Fruit fly (Drosophila melanogaster) whole organism, embryonic: ENCODE results near the gene CG18262.

ENCODE experiments used
- ATbp ChIP-seq: fragments of 200-800 bp; sonication (Bioruptor generic); optimal IDR thresholded peaks from 2 replicates; lab custom pipeline; 2017; ENCODE audit warnings: missing biosample characterization, mild to moderate bottlenecking, missing genetic modification characterization, missing genetic modification reagents
- CG10274 ChIP-seq: fragments of 200-800 bp; sonication (Bioruptor generic); optimal IDR thresholded peaks from 3 replicates; lab custom pipeline; 2017; ENCODE audit warnings: missing biosample characterization, mild to moderate bottlenecking, missing genetic modification characterization
- CG10321 ChIP-seq: fragments of 200-800 bp; sonication (Bioruptor generic); IDR thresholded peaks from 2 replicates; pipeline ENCODE4 v1.3.6; 2022; ENCODE audit warnings: missing biosample characterization, missing genetic modification characterization
- CG10366 ChIP-seq: fragments of 200-800 bp; sonication (Bioruptor generic); IDR thresholded peaks from 2 replicates; pipeline ENCODE4 v1.3.6; 2022; ENCODE audit warnings: missing biosample characterization, missing genetic modification characterization
- CG11456 ChIP-seq: fragments of 200-800 bp; sonication (Bioruptor generic); IDR thresholded peaks from 3 replicates; pipeline ENCODE4 v1.3.6; 2022; ENCODE audit warnings: missing biosample characterization, missing genetic modification characterization
- CG12744 ChIP-seq: fragments of 200-800 bp; sonication (Bioruptor generic); optimal IDR thresholded peaks from 2 replicates; lab custom pipeline; 2016; ENCODE audit warnings: missing biosample characterization, missing genetic modification characterization
- CG12942 ChIP-seq: fragments of 200-800 bp; sonication (Bioruptor generic); optimal IDR thresholded peaks from 3 replicates; lab custom pipeline; 2016; ENCODE audit warnings: missing biosample characterization, missing genetic modification characterization
- CG13424 ChIP-seq: fragments of 200-800 bp; sonication (Bioruptor generic); optimal IDR thresholded peaks from 2 replicates; lab custom pipeline; 2019; ENCODE audit warnings: missing biosample characterization, mild to moderate bottlenecking, missing genetic modification characterization, moderate library complexity
- CG14860 ChIP-seq: fragments of 200-800 bp; sonication (Bioruptor generic); IDR thresholded peaks from 3 replicates; pipeline ENCODE4 v1.3.6; 2022; ENCODE audit warnings: missing biosample characterization, missing genetic modification characterization; ENCODE audit not compliant: partially characterized antibody
- CG1529 ChIP-seq: fragments of 200-800 bp; sonication (Bioruptor generic); optimal IDR thresholded peaks from 3 replicates; lab custom pipeline; 2018; ENCODE audit warnings: missing biosample characterization, missing genetic modification characterization
- CG1602 ChIP-seq: fragments of 200-800 bp; sonication (Bioruptor generic); optimal IDR thresholded peaks from 3 replicates; lab custom pipeline; 2016; ENCODE audit warnings: missing biosample characterization, missing genetic modification characterization
- CG1603 ChIP-seq: fragments of 200-800 bp; sonication (Bioruptor generic); optimal IDR thresholded peaks from 2 replicates; lab custom pipeline; 2019; ENCODE audit warnings: missing biosample characterization, mild to moderate bottlenecking, missing genetic modification characterization, moderate library complexity
- CG16779 ChIP-seq: fragments of 200-800 bp; sonication (Bioruptor generic); IDR thresholded peaks from 2 replicates; pipeline ENCODE4 v1.3.6; 2022; ENCODE audit warnings: missing biosample characterization, missing genetic modification characterization
- CG17361 ChIP-seq: fragments of 200-800 bp; sonication (Bioruptor generic); IDR thresholded peaks from 3 replicates; pipeline ENCODE4 v1.3.6; 2022; ENCODE audit warnings: missing biosample characterization, missing genetic modification characterization
- CG1792 ChIP-seq: fragments of 200-800 bp; sonication (Bioruptor generic); optimal IDR thresholded peaks from 2 replicates; lab custom pipeline; 2016; ENCODE audit warnings: missing biosample characterization, missing genetic modification characterization
- CG30020 ChIP-seq: fragments of 200-800 bp; optimal IDR thresholded peaks from 2 replicates; lab custom pipeline; 2019; ENCODE audit warnings: missing biosample characterization, mild to moderate bottlenecking, missing genetic modification characterization, moderate library complexity
- CG3407 ChIP-seq: fragments of 200-800 bp; sonication (Bioruptor generic); optimal IDR thresholded peaks from 2 replicates; lab custom pipeline; 2018; ENCODE audit warnings: missing biosample characterization, mild to moderate bottlenecking, missing genetic modification characterization
- CG43689 ChIP-seq: fragments of 200-800 bp; sonication (Bioruptor generic); IDR thresholded peaks from 2 replicates; pipeline ENCODE4 v1.3.6; 2022; ENCODE audit warnings: missing biosample characterization, missing genetic modification characterization
- CG4854 ChIP-seq: fragments of 200-800 bp; sonication (Bioruptor generic); optimal IDR thresholded peaks from 2 replicates; lab custom pipeline; 2016; ENCODE audit warnings: missing biosample characterization, missing genetic modification characterization, inconsistent platforms
- CG6175 ChIP-seq: fragments of 200-800 bp; sonication (Bioruptor generic); IDR thresholded peaks from 3 replicates; pipeline ENCODE4 v1.3.6; 2022; ENCODE audit warnings: missing biosample characterization, missing genetic modification characterization
- CG8765 ChIP-seq: fragments of 200-800 bp; sonication (Bioruptor generic); IDR thresholded peaks from 2 replicates; pipeline ENCODE4 v1.3.6; 2022; ENCODE audit warnings: missing biosample characterization, missing genetic modification characterization
- CG9876 ChIP-seq: fragments of 200-800 bp; sonication (Bioruptor generic); optimal IDR thresholded peaks from 2 replicates; lab custom pipeline; 2016; ENCODE audit warnings: missing biosample characterization, missing genetic modification characterization
- D19A ChIP-seq: fragments of 200-800 bp; optimal IDR thresholded peaks from 3 replicates; lab custom pipeline; 2019; ENCODE audit warnings: missing biosample characterization, mild to moderate bottlenecking, missing genetic modification characterization, moderate library complexity
- Dip3 ChIP-seq: fragments of 200-800 bp; sonication (Bioruptor generic); optimal IDR thresholded peaks from 3 replicates; lab custom pipeline; 2016; ENCODE audit warnings: missing biosample characterization, missing genetic modification characterization
- Fer3 ChIP-seq: fragments of 200-800 bp; sonication (Bioruptor generic); optimal IDR thresholded peaks from 2 replicates; lab custom pipeline; 2018; ENCODE audit warnings: missing biosample characterization, mild to moderate bottlenecking, missing genetic modification characterization, moderate library complexity
- H15 ChIP-seq: fragments of 200-800 bp; sonication (Bioruptor generic); IDR thresholded peaks from 3 replicates; pipeline ENCODE4 v1.3.6; 2022; ENCODE audit warnings: missing biosample characterization, missing genetic modification characterization
- HHEX ChIP-seq: fragments of 200-800 bp; sonication (Bioruptor generic); optimal IDR thresholded peaks from 3 replicates; lab custom pipeline; 2017; ENCODE audit warnings: missing biosample characterization, mild to moderate bottlenecking, missing genetic modification characterization, missing genetic modification reagents
- HLH54F ChIP-seq: fragments of 200-800 bp; sonication (Bioruptor generic); optimal IDR thresholded peaks from 3 replicates; lab custom pipeline; 2016; ENCODE audit warnings: missing biosample characterization, missing genetic modification characterization
- HmgZ ChIP-seq: fragments of 200-800 bp; sonication (Bioruptor generic); optimal IDR thresholded peaks from 2 replicates; lab custom pipeline; 2018; ENCODE audit warnings: missing biosample characterization, mild to moderate bottlenecking, missing genetic modification characterization
- Mad ChIP-seq: fragments of 200-800 bp; sonication (Bioruptor generic); optimal IDR thresholded peaks from 2 replicates; lab custom pipeline; 2016; ENCODE audit warnings: missing biosample characterization, missing genetic modification characterization
- Neu2 ChIP-seq: fragments of 200-800 bp; sonication (Bioruptor generic); optimal IDR thresholded peaks from 3 replicates; lab custom pipeline; 2016; ENCODE audit warnings: missing biosample characterization, missing genetic modification characterization, borderline replicate concordance
- Nf-YB ChIP-seq: fragments of 200-800 bp; sonication (Bioruptor generic); optimal IDR thresholded peaks from 3 replicates; lab custom pipeline; 2019; ENCODE audit warnings: missing biosample characterization, mild to moderate bottlenecking, missing genetic modification characterization, moderate library complexity
- Oaz ChIP-seq: fragments of 200-800 bp; sonication (Bioruptor generic); IDR thresholded peaks from 2 replicates; pipeline ENCODE4 v1.3.6; 2022; ENCODE audit warnings: missing biosample characterization, missing genetic modification characterization
- Sry-δ ChIP-seq: fragments of 200-800 bp; sonication (Bioruptor generic); optimal IDR thresholded peaks from 2 replicates; lab custom pipeline; 2016; ENCODE audit warnings: missing biosample characterization, missing genetic modification characterization
- Xbp1 ChIP-seq: fragments of 200-800 bp; sonication (Bioruptor generic); optimal IDR thresholded peaks from 3 replicates; lab custom pipeline; 2016; ENCODE audit warnings: missing biosample characterization, mild to moderate bottlenecking, missing genetic modification characterization
- aop ChIP-seq: fragments of 200-800 bp; sonication (Bioruptor generic); IDR thresholded peaks from 2 replicates; pipeline ENCODE4 v1.3.6; 2022; ENCODE audit warnings: missing biosample characterization, missing genetic modification characterization
- eve ChIP-seq, 2 experiments: fragments of >200 bp; optimal IDR thresholded peaks; 2 replicates each; lab custom pipeline; 2017; ENCODE audit warnings: missing biosample characterization in 2 of 2, missing genetic modification characterization in 2 of 2
- jing ChIP-seq: fragments of 200-800 bp; sonication (Bioruptor generic); optimal IDR thresholded peaks from 2 replicates; lab custom pipeline; 2018; ENCODE audit warnings: missing biosample characterization, mild to moderate bottlenecking, missing genetic modification characterization
- kay ChIP-seq: fragments of 200-800 bp; sonication (Bioruptor generic); optimal IDR thresholded peaks from 2 replicates; lab custom pipeline; 2016; ENCODE audit warnings: missing biosample characterization, missing genetic modification characterization
- klu ChIP-seq: fragments of 200-800 bp; sonication (Bioruptor generic); IDR thresholded peaks from 2 replicates; pipeline ENCODE4 v1.3.6; 2022; ENCODE audit warnings: missing biosample characterization, missing genetic modification characterization
- org-1 ChIP-seq: fragments of 200-800 bp; sonication (Bioruptor generic); optimal IDR thresholded peaks from 2 replicates; lab custom pipeline; 2017; ENCODE audit warnings: missing biosample characterization, missing genetic modification characterization
- pan ChIP-seq, 4 experiments: fragments of >200 bp in 3 of 4; fragments of 200-800 bp in 1 of 4; sonication (Bioruptor generic) in 1 of 4; optimal IDR thresholded peaks in 3 of 4; IDR thresholded peaks in 1 of 4; 2 replicates each; pipeline versions ENCODE4 v1.3.6 to Lab custom; 2017 to 2022; ENCODE audit warnings: missing biosample characterization in 2 of 4, missing genetic modification characterization in 2 of 4, mixed read lengths in 1 of 4
- pzg ChIP-seq: fragments of 200-800 bp; sonication (Bioruptor generic); optimal IDR thresholded peaks from 3 replicates; lab custom pipeline; 2018; ENCODE audit warnings: missing biosample characterization, mild to moderate bottlenecking, missing genetic modification characterization, moderate library complexity
- scrt ChIP-seq: fragments of 200-800 bp; sonication (Bioruptor generic); optimal IDR thresholded peaks from 2 replicates; lab custom pipeline; 2018; ENCODE audit warnings: missing biosample characterization, mild to moderate bottlenecking, missing genetic modification characterization, moderate library complexity
- sna ChIP-seq: fragments of 200-800 bp; sonication (Bioruptor generic); IDR thresholded peaks from 2 replicates; pipeline ENCODE4 v1.3.6; 2022; ENCODE audit warnings: missing biosample characterization, missing genetic modification characterization; ENCODE audit not compliant: partially characterized antibody
- stwl ChIP-seq: fragments of 200-800 bp; sonication (Bioruptor generic); optimal IDR thresholded peaks from 3 replicates; lab custom pipeline; 2018; ENCODE audit warnings: missing biosample characterization, mild to moderate bottlenecking, missing genetic modification characterization, moderate library complexity
- ttk ChIP-seq: fragments of 200-800 bp; sonication (Bioruptor generic); IDR thresholded peaks from 2 replicates; pipeline ENCODE4 v2.1.2; 2022; ENCODE audit warnings: missing biosample characterization, missing genetic modification characterization
- twi ChIP-seq: fragments of 200-800 bp; optimal IDR thresholded peaks from 2 replicates; lab custom pipeline; 2019; ENCODE audit warnings: missing biosample characterization, mild to moderate bottlenecking, missing genetic modification characterization, moderate library complexity
- zen2 ChIP-seq: fragments of 200-800 bp; sonication (Bioruptor generic); IDR thresholded peaks from 3 replicates; pipeline ENCODE4 v1.3.6; 2022; ENCODE audit warnings: missing biosample characterization, missing genetic modification characterization; ENCODE audit not compliant: partially characterized antibody

CG18262 gene

DNA sequence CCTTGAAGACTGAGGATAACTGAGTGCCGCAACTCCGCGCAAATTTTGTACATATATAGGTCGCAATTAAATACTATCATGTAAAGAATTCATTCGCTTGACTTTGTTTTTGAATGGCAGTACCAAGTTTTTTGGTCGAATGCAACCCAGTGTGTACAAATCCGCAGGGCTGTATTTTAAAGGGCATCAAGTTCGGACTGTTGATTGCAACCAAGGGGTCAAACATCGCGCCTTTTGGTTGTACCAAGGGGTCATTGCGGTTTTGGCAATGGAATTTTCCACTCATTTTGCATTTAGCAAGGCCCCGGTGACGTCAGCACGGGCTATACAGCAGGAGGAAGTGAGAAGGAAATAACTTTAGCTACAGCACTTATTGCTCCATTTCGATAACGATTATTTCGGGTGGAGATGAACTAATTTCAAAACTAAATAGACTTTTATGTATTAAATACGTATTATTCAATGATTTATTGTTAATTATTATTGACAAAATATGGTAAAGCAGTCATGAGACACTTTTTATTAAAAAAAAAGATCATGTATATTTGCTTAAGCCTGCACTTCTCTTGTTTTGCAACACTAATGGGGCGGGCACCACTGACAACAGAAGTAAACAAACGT is 20.9 kb upstream of the CG18262 start, which contains the start of gene CG10958 (continued):
- TF ChIP-seq Fer3 (tag; lab: Kevin White, UChicago), result peak; percentile 49
- TF ChIP-seq CG14860 (GFP tag; lab: Robert Waterston, UW), result no peak
- peak; percentile 51 for TF ChIP-seq Sry-δ (GFP tag; lab: Kevin White, UChicago)
- peak; percentile 47 for TF ChIP-seq CG13424 (tag; lab: Kevin White, UChicago)
- peak; percentile 8 for TF ChIP-seq CG4854
- TF ChIP-seq Oaz (GFP tag; lab: Robert Waterston, UW), result 0 out of 2 replicates have a peak, but pooled peaks have one; percentile 33
- TF ChIP-seq org-1 (GFP tag; lab: Kevin White, UChicago), result no peak
- TF ChIP-seq CG12744 (GFP tag; lab: Kevin White, UChicago), result no peak
- no peak for TF ChIP-seq aop
- TF ChIP-seq CG17361 (GFP tag; lab: Robert Waterston, UW), result peak; percentile 65; the same call in 2 of the 3 replicates
- TF ChIP-seq stwl (tag; lab: Kevin White, UChicago), result peak; percentile 61
- peak; percentile 19 for TF ChIP-seq Dip3
- no peak for TF ChIP-seq CG10274 (GFP tag; lab: Kevin White, UChicago)
- peak; percentile 50; the same call in 1 of the 2 replicates for TF ChIP-seq sna (GFP tag; lab: Robert Waterston, UW)
- TF ChIP-seq CG11456 (GFP tag; lab: Robert Waterston, UW), result peak; percentile 52; the same call in 1 of the 3 replicates
- no peak for TF ChIP-seq scrt
- TF ChIP-seq CG16779 (GFP tag; lab: Robert Waterston, UW), result no peak
- no peak for TF ChIP-seq CG10321 (GFP tag; lab: Robert Waterston, UW)
- no peak for TF ChIP-seq H15
- 0 out of 2 replicates have a peak, but pooled peaks have one; percentile 16 for TF ChIP-seq CG8765 (GFP tag; lab: Robert Waterston, UW)
- TF ChIP-seq CG6175 (GFP tag; lab: Robert Waterston, UW), result no peak
- TF ChIP-seq CG30020 (tag; lab: Kevin White, UChicago), result peak; percentile 11
- peak; percentile 56 for TF ChIP-seq HHEX (GFP tag; lab: Kevin White, UChicago)
- TF ChIP-seq Nf-YB (GFP tag; lab: Kevin White, UChicago), result peak; percentile 11
- peak; percentile 34 for TF ChIP-seq CG1603 (tag; lab: Kevin White, UChicago)
- peak; percentile 56 for TF ChIP-seq CG12942 (GFP tag; lab: Kevin White, UChicago)
- TF ChIP-seq CG9876 (GFP tag; lab: Kevin White, UChicago), result no peak
- no peak for TF ChIP-seq jing
- TF ChIP-seq CG1602 (GFP tag; lab: Kevin White, UChicago), result peak; percentile 47
- TF ChIP-seq pan (optimal IDR thresholded peaks at IDR 0.05; lab: Kevin White, UChicago), result no peak
- peak in 1 of 2 experiments; percentile 58 for TF ChIP-seq pan (GFP tag; optimal IDR thresholded peaks at IDR 0.05 in 1 of 2, IDR thresholded peaks at IDR 0.05 in 1 of 2)
- peak; percentile 39 for TF ChIP-seq kay (GFP tag; lab: Kevin White, UChicago)
- TF ChIP-seq HLH54F (GFP tag; lab: Kevin White, UChicago), result peak; percentile 34
- peak; percentile 43 for TF ChIP-seq Mad (GFP tag; lab: Kevin White, UChicago)
- TF ChIP-seq Xbp1 (GFP tag; lab: Kevin White, UChicago), result peak; percentile 62
- TF ChIP-seq CG1792, result no peak
- no peak for TF ChIP-seq eve (GFP tag; optimal IDR thresholded peaks at IDR 0.05; lab: Kevin White, UChicago)
- peak; percentile 26; the same call in 1 of the 2 replicates for TF ChIP-seq ttk (GFP tag; lab: Robert Waterston, UW)
- peak; percentile 38 for TF ChIP-seq pzg (GFP tag; lab: Kevin White, UChicago)
- peak; percentile 1 for TF ChIP-seq D19A (tag; lab: Kevin White, UChicago)
- TF ChIP-seq CG10366, result peak; percentile 60
- no peak for TF ChIP-seq zen2
- no peak for TF ChIP-seq twi (tag; lab: Kevin White, UChicago)
- TF ChIP-seq Neu2 (GFP tag; lab: Kevin White, UChicago), result no peak
- TF ChIP-seq HmgZ, result peak; percentile 39
- TF ChIP-seq ATbp (GFP tag; lab: Kevin White, UChicago), result no peak
- TF ChIP-seq klu, result no peak
- no peak for TF ChIP-seq CG43689 (GFP tag; lab: Robert Waterston, UW)
- TF ChIP-seq CG1529, result no peak
- peak; percentile 20 for TF ChIP-seq CG3407 (GFP tag; lab: Kevin White, UChicago)
